Fruit fly (Drosophila melanogaster) Kc167 (cell line): ENCODE measurements around the gene Srp9.

Experiments
- Myc ChIP-seq: fragments of >200 bp; optimal IDR thresholded peaks from 2 replicates; lab custom pipeline; 2017; ENCODE audit warnings: missing external identifiers
- h ChIP-seq: fragments of >200 bp; optimal IDR thresholded peaks from 3 replicates; lab custom pipeline; 2018; ENCODE audit warnings: missing external identifiers
- psq ChIP-seq: fragments of >200 bp; optimal IDR thresholded peaks from 2 replicates; lab custom pipeline; 2017; ENCODE audit warnings: missing external identifiers

DNA sequence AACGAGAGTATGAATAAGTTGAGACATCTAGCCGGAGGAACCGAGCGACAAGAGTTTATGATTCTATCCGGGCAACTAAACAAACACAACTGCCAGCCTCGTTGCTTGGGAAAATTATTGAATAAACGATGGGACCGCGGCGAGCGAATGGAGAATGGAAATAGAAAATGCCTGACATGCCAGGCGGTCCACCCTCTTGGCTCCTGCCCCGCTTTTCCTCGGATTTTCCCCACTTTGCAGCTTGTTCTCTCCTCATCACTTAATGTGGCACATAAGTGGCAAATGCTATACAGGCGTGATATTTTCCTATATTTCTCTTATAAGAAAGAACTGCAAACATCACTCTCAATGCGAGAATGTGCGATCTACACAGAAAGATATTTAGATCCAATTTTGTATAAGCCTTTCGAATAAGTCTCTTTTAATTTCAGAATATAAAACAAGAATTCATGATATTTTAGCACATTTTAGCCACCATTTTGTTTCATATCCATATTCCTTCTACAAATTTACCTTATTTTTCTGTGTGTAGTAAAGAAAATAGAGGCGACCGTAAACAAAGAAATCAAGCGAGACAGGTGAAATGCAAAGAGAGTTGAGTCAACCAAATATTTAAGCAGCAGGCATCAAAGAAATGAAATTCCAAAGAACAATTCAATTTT is 32.6 kb upstream of the Srp9 start:
- no peak for TF ChIP-seq psq (lab: Kevin White, UChicago)
- no peak for TF ChIP-seq h
- no peak for TF ChIP-seq Myc (lab: Kevin White, UChicago)
